Worm (Caenorhabditis elegans): ENCODE measurements around the gene fipr-5.

fipr-5 gene

DNA sequence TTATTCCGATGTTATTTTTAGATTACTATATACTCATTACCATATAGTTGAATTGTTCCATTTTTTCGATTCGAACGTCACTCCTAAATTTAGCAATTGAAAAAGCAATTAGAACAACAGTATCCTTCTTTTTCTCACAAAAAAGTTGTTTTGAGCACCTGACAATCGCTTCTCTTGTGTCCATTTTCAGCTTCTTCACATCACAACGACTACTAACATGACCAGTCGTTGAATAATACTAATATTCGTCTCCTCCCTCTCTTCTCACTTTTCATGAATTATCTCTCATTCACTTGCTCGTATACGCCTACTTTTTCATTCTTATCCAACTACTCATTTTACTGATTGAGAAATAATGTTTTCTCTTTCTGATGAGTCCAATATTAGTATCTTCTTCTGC is 4.5 kb downstream of the fipr-5 start, which contains the start of gene ZK856.14:
Gene ZK856.14, plus strand, starts transcription at position 301 of the 400 bp plus-strand sequence.
- TF ChIP-seq hnd-1 (tag; optimal IDR thresholded peaks at IDR 0.05) (no peak), B0310.2 (tag; optimal IDR thresholded peaks at IDR 0.05) (no peak), sea-1 (GFP tag; conservative IDR thresholded peaks at IDR 0.05) (no peak), aly-1 (tag; optimal IDR thresholded peaks at IDR 0.05) (no peak), tbx-11 (GFP tag; IDR thresholded peaks at IDR 0.05) (no peak), ceh-36 (tag; optimal IDR thresholded peaks at IDR 0.05) (no peak), hmbx-1 (tag; optimal IDR thresholded peaks at IDR 0.05) (no peak), pes-1 (GFP tag; IDR thresholded peaks at IDR 0.05) (no peak), tra-4 (tag; optimal IDR thresholded peaks at IDR 0.05) (no peak), flt-1 (GFP tag; IDR thresholded peaks at IDR 0.05) (no peak), hmg-4 (GFP tag; optimal IDR thresholded peaks at IDR 0.05) (no peak), F13C5.2 (tag; optimal IDR thresholded peaks at IDR 0.05) (no peak), scrt-1 (GFP tag; IDR thresholded peaks at IDR 0.05) (no peak), tbx-37 (GFP tag; conservative IDR thresholded peaks at IDR 0.05) (no peak), ets-7 (tag; optimal IDR thresholded peaks at IDR 0.05) (no peak), ama-1 (optimal IDR thresholded peaks at IDR 0.05) (no peak), ceh-13 (GFP tag; optimal IDR thresholded peaks at IDR 0.05) (no peak)

- TF ChIP-seq ceh-13 (GFP tag; optimal IDR thresholded peaks at IDR 0.05): no peak
- TF ChIP-seq F13C5.2 (tag; optimal IDR thresholded peaks at IDR 0.05): no peak
- no peak for TF ChIP-seq hmg-4 (GFP tag; optimal IDR thresholded peaks at IDR 0.05)
- TF ChIP-seq hnd-1 (tag; optimal IDR thresholded peaks at IDR 0.05): no peak
- no peak for TF ChIP-seq ceh-36 (tag; optimal IDR thresholded peaks at IDR 0.05)
- TF ChIP-seq B0310.2 (tag; optimal IDR thresholded peaks at IDR 0.05): no peak
- TF ChIP-seq hmbx-1 (tag; optimal IDR thresholded peaks at IDR 0.05): no peak
- no peak for TF ChIP-seq tbx-11 (GFP tag; IDR thresholded peaks at IDR 0.05)
- no peak for TF ChIP-seq ama-1 (optimal IDR thresholded peaks at IDR 0.05)
- TF ChIP-seq flt-1 (GFP tag; IDR thresholded peaks at IDR 0.05): no peak
Measured at ce11 chrV:10212627-10213026, 8.6 kb downstream of the fipr-5 start, which contains the start of gene hpo-40. Gene hpo-40, plus strand, starts transcription at chrV:10212927.

DNA sequence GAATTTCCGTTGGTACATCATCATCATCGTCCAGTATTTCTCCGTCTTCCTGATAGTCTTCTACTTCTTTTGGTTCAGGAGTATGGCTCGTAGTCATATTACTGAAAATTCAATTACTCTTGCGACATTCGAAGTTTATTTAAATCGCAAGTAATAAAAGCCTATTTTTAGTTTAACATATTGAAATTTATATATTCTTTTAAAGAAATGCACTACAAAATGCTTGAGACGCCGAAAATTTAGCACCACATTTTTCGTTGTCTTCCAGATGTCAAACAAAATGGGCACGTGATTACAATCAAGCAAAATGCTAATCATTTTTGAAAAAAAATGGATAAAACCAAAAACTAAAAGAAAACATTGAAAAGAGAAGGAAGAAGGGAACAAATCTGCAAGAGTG is 9.2 kb downstream of the fipr-5 start, which contains the start of gene zhit-3:
Gene zhit-3, minus strand, starts transcription at position 101 of the 400 bp plus-strand sequence.
- TF ChIP-seq tra-4 (tag; optimal IDR thresholded peaks at IDR 0.05): no peak
- TF ChIP-seq ets-7 (tag; optimal IDR thresholded peaks at IDR 0.05): no peak

ce11 chrV:10210244-10210643 is 11.0 kb downstream of the fipr-5 start, which contains the start of gene tftc-3:
Gene tftc-3, minus strand, starts transcription at chrV:10210344.
- no peak for TF ChIP-seq ama-1 (optimal IDR thresholded peaks at IDR 0.05)
- TF ChIP-seq sea-1 (GFP tag; conservative IDR thresholded peaks at IDR 0.05): no peak
- no peak for TF ChIP-seq hmbx-1 (tag; optimal IDR thresholded peaks at IDR 0.05)
- no peak for TF ChIP-seq ceh-36 (tag; optimal IDR thresholded peaks at IDR 0.05)
- TF ChIP-seq ets-7 (tag; optimal IDR thresholded peaks at IDR 0.05): no peak
- no peak for TF ChIP-seq tbx-11 (GFP tag; IDR thresholded peaks at IDR 0.05)
- no peak for TF ChIP-seq B0310.2 (tag; optimal IDR thresholded peaks at IDR 0.05)
- no peak for TF ChIP-seq hmg-4 (GFP tag; optimal IDR thresholded peaks at IDR 0.05)
- TF ChIP-seq hnd-1 (tag; optimal IDR thresholded peaks at IDR 0.05): no peak
- TF ChIP-seq pes-1 (GFP tag; IDR thresholded peaks at IDR 0.05): no peak
- no peak for TF ChIP-seq flt-1 (GFP tag; IDR thresholded peaks at IDR 0.05)
- TF ChIP-seq tra-4 (tag; optimal IDR thresholded peaks at IDR 0.05): no peak
- TF ChIP-seq scrt-1 (GFP tag; IDR thresholded peaks at IDR 0.05): no peak
- no peak for TF ChIP-seq aly-1 (tag; optimal IDR thresholded peaks at IDR 0.05)
- no peak for TF ChIP-seq F13C5.2 (tag; optimal IDR thresholded peaks at IDR 0.05)
- TF ChIP-seq tbx-37 (GFP tag; conservative IDR thresholded peaks at IDR 0.05): no peak
- TF ChIP-seq ceh-13 (GFP tag; optimal IDR thresholded peaks at IDR 0.05): no peak

ce11 chrV:10206502-10206901 is 14.7 kb downstream of the fipr-5 start, which contains the start of gene rpc-25:
Gene rpc-25, minus strand, starts transcription at chrV:10206602.
- no peak for TF ChIP-seq hnd-1 (tag; optimal IDR thresholded peaks at IDR 0.05)
- TF ChIP-seq scrt-1 (GFP tag; IDR thresholded peaks at IDR 0.05): no peak
- no peak for TF ChIP-seq B0310.2 (tag; optimal IDR thresholded peaks at IDR 0.05)
- no peak for TF ChIP-seq tra-4 (tag; optimal IDR thresholded peaks at IDR 0.05)
- no peak for TF ChIP-seq ama-1 (optimal IDR thresholded peaks at IDR 0.05)
- no peak for TF ChIP-seq aly-1 (tag; optimal IDR thresholded peaks at IDR 0.05)
- no peak for TF ChIP-seq ceh-13 (GFP tag; optimal IDR thresholded peaks at IDR 0.05)
- no peak for TF ChIP-seq hmg-4 (GFP tag; optimal IDR thresholded peaks at IDR 0.05)
- no peak for TF ChIP-seq ceh-36 (tag; optimal IDR thresholded peaks at IDR 0.05)
- TF ChIP-seq hmbx-1 (tag; optimal IDR thresholded peaks at IDR 0.05): no peak

ce11 chrV:10205483-10205882 is 15.7 kb downstream of the fipr-5 start, which contains the start of gene ZK856.16:
Gene ZK856.16, minus strand, starts transcription at chrV:10205583.
- TF ChIP-seq ama-1 (optimal IDR thresholded peaks at IDR 0.05) (no peak), hnd-1 (tag; optimal IDR thresholded peaks at IDR 0.05) (no peak), B0310.2 (tag; optimal IDR thresholded peaks at IDR 0.05) (no peak), F13C5.2 (tag; optimal IDR thresholded peaks at IDR 0.05) (no peak), sea-1 (GFP tag; conservative IDR thresholded peaks at IDR 0.05) (no peak)

- no peak for TF ChIP-seq F13C5.2 (tag; optimal IDR thresholded peaks at IDR 0.05)
- no peak for TF ChIP-seq scrt-1 (GFP tag; IDR thresholded peaks at IDR 0.05)
- TF ChIP-seq tbx-11 (GFP tag; IDR thresholded peaks at IDR 0.05): no peak
- TF ChIP-seq tbx-37 (GFP tag; conservative IDR thresholded peaks at IDR 0.05): no peak
- no peak for TF ChIP-seq hmg-4 (GFP tag; optimal IDR thresholded peaks at IDR 0.05)
- TF ChIP-seq aly-1 (tag; optimal IDR thresholded peaks at IDR 0.05): no peak
- TF ChIP-seq hnd-1 (tag; optimal IDR thresholded peaks at IDR 0.05): no peak
- no peak for TF ChIP-seq hmbx-1 (tag; optimal IDR thresholded peaks at IDR 0.05)
- no peak for TF ChIP-seq sea-1 (GFP tag; conservative IDR thresholded peaks at IDR 0.05)
Measured at ce11 chrV:10204863-10205338, 16.3 kb downstream of the fipr-5 start, which contains the start of the genes ZK856.19 and ZK856.11. Gene ZK856.19, minus strand, starts transcription at chrV:10204913. Gene ZK856.11, minus strand, starts transcription at chrV:10204938.
